Fruit fly (Drosophila melanogaster): ENCODE measurements around the gene primo-1.

The primo-1 gene

DNA sequence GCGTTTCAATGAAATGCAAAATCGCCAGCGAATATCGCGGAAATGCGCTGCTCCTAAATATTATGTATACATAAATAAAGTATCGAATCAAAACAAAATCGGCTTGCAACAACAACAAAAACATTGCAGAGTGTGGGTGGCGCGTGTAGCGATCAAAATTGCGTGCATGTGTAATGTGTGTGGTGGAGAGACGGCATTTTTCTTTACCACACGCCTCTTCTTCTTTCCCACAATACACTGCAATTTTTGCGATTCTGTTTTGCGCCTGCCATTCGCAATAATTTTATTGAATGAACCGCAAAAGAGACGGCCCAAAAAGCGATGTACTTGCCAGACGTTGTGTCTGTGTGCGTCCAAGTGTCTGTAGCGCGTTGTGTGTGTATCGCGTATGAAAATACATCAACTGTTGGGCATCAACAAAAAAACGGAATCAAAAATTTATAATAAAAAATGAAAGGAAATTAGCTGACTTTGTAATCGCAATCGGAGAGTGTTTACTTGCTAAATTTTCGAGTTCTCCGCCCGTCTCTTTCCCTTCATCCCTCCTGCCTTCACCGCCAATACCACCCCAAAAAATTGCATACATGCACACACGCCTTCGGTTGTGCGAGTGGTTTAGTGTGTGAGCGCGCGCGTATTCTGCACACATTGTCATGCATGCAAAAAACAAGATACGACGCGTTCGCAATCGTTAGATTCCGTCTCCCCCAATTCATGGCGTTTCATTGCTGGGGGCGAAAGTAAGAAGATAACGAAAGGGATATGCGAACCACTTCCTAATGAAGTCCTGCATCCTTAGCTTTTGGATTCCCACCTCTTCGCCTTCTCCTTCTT is 26.8 kb downstream of the primo-1 start (continued):
- TF ChIP-seq ems (GFP tag; optimal IDR thresholded peaks at IDR 0.05) = no peak
- no peak for TF ChIP-seq pros (GFP tag; optimal IDR thresholded peaks at IDR 0.05)
- TF ChIP-seq CG31224 (GFP tag; IDR thresholded peaks at IDR 0.05) = no peak
- no peak for TF ChIP-seq CG12744 (GFP tag; optimal IDR thresholded peaks at IDR 0.05)
- TF ChIP-seq Awh (GFP tag; IDR thresholded peaks at IDR 0.05) = no peak
- peak; percentile 93 for TF ChIP-seq CG15479 (GFP tag; optimal IDR thresholded peaks at IDR 0.05)
- TF ChIP-seq Spps (tag; optimal IDR thresholded peaks at IDR 0.05) = no peak
- no peak for TF ChIP-seq sc (optimal IDR thresholded peaks at IDR 0.05)
- TF ChIP-seq sc (GFP tag; optimal IDR thresholded peaks at IDR 0.05) = no peak
- no peak for TF ChIP-seq CG14050 (GFP tag; IDR thresholded peaks at IDR 0.05)
- no peak for TF ChIP-seq CG7556 (GFP tag; optimal IDR thresholded peaks at IDR 0.05)
- no peak for TF ChIP-seq vfl (GFP tag; optimal IDR thresholded peaks at IDR 0.05)
- TF ChIP-seq CG6654 (GFP tag; optimal IDR thresholded peaks at IDR 0.05) = no peak
- no peak for TF ChIP-seq CG11093 (GFP tag; IDR thresholded peaks at IDR 0.05)
- no peak for TF ChIP-seq CG11504 (tag; optimal IDR thresholded peaks at IDR 0.05)
- peak; percentile 34 for TF ChIP-seq sens (GFP tag)
- no peak for TF ChIP-seq lola (GFP tag; optimal IDR thresholded peaks at IDR 0.05)
- no peak for TF ChIP-seq h (optimal IDR thresholded peaks at IDR 0.05)
- TF ChIP-seq Optix (GFP tag; IDR thresholded peaks at IDR 0.05) = no peak
- no peak for TF ChIP-seq CG42726 (GFP tag; IDR thresholded peaks at IDR 0.05; ENCODE audit: partially characterized antibody)
- TF ChIP-seq Hr3 (GFP tag; optimal IDR thresholded peaks at IDR 0.05) = no peak
- no peak for TF ChIP-seq CG16815 (GFP tag; optimal IDR thresholded peaks at IDR 0.05)
- TF ChIP-seq MTF-1 (GFP tag; optimal IDR thresholded peaks at IDR 0.05; ENCODE audit: borderline replicate concordance) = no peak
- no peak for TF ChIP-seq CG6254 (GFP tag; optimal IDR thresholded peaks at IDR 0.05)
- no peak for TF ChIP-seq tup (GFP tag; optimal IDR thresholded peaks at IDR 0.05)
- TF ChIP-seq gce (GFP tag; IDR thresholded peaks at IDR 0.05) = no peak
- no peak for TF ChIP-seq PHDP (tag; optimal IDR thresholded peaks at IDR 0.05)
- TF ChIP-seq pita (GFP tag; optimal IDR thresholded peaks at IDR 0.05) = no peak
- TF ChIP-seq sug (tag; optimal IDR thresholded peaks at IDR 0.05) = peak; percentile 27
- no peak for TF ChIP-seq en (GFP tag; optimal IDR thresholded peaks at IDR 0.05)
- peak in 1 of 2 experiments; percentile 57 for TF ChIP-seq Eip74EF (GFP tag; optimal IDR thresholded peaks at IDR 0.05)
- TF ChIP-seq CG4424 (GFP tag; optimal IDR thresholded peaks at IDR 0.05) = no peak
- no peak for TF ChIP-seq CG3847 (GFP tag; IDR thresholded peaks at IDR 0.05)
- TF ChIP-seq chn (GFP tag; optimal IDR thresholded peaks at IDR 0.05) = no peak
- TF ChIP-seq nerfin-2 (GFP tag; IDR thresholded peaks at IDR 0.05; ENCODE audit: partially characterized antibody) = no peak
- TF ChIP-seq zen2 (GFP tag; IDR thresholded peaks at IDR 0.05; ENCODE audit: partially characterized antibody) = no peak
- TF ChIP-seq ATbp (GFP tag; optimal IDR thresholded peaks at IDR 0.05) = no peak
- no peak for TF ChIP-seq row (GFP tag; IDR thresholded peaks at IDR 0.05)
- peak; percentile 13 for TF ChIP-seq CG34376 (GFP tag; optimal IDR thresholded peaks at IDR 0.05)
- no peak for TF ChIP-seq CG5245 (GFP tag; optimal IDR thresholded peaks at IDR 0.05)
- no peak for TF ChIP-seq CG12391 (tag; optimal IDR thresholded peaks at IDR 0.05)
- no peak for TF ChIP-seq her (GFP tag; optimal IDR thresholded peaks at IDR 0.05)
- no peak for TF ChIP-seq CG12299 (tag; optimal IDR thresholded peaks at IDR 0.05)
- TF ChIP-seq Elba2 (GFP tag; optimal IDR thresholded peaks at IDR 0.05) = no peak
- peak; percentile 52 for TF ChIP-seq p53 (GFP tag; optimal IDR thresholded peaks at IDR 0.05)
- no peak for TF ChIP-seq CG43689 (GFP tag; IDR thresholded peaks at IDR 0.05)
- no peak for TF ChIP-seq CG11247 (GFP tag; IDR thresholded peaks at IDR 0.05)
- no peak for TF ChIP-seq Hr78 (GFP tag; optimal IDR thresholded peaks at IDR 0.05)
- no peak for TF ChIP-seq cato (GFP tag; optimal IDR thresholded peaks at IDR 0.05; ENCODE audit: borderline replicate concordance)
